Worm (Caenorhabditis elegans) whole organism, L4 larva: ENCODE results near the gene F13H10.1.

Experiments
- dve-1 ChIP-seq: sonication (generic microtip); optimal IDR thresholded peaks from 2 replicates; lab custom pipeline; 2017; ENCODE audit warnings: antibody characterized with exemption, mild to moderate bottlenecking, missing genetic modification characterization, missing compliant biosample characterization; ENCODE audit not compliant: insufficient read depth
- mes-2 ChIP-seq: sonication (generic microtip); optimal IDR thresholded peaks from 2 replicates; lab custom pipeline; 2016; ENCODE audit warnings: missing genotype, mild to moderate bottlenecking, missing genetic modification characterization, missing compliant biosample characterization; ENCODE audit not compliant: poor library complexity, severe bottlenecking
- set-16 ChIP-seq: fragments of 200-800 bp; sonication (Bioruptor generic); IDR thresholded peaks from 2 replicates; pipeline ENCODE4 v1.3.6; 2022; ENCODE audit warnings: missing genetic modification reagents, missing genetic modification characterization, missing compliant biosample characterization

- TF ChIP-seq mes-2 (tag; lab: Kevin White, UChicago): no peak
- TF ChIP-seq dve-1: no peak
- no peak for TF ChIP-seq set-16
These were observed 49.4 kb downstream of the F13H10.1 start, which contains the start of the genes F36H1.12 and lin-3 for ce11 chrIV:11053652-11054317.
